Fruit fly (Drosophila melanogaster): Measurements from ENCODE around the gene CG15533.
A peak's percentile ranks its signal among the peaks of the same experiment; 100 is the strongest.

The CG15533 gene

dm6 chr3R:30450224-30450623 is 21.6 kb downstream of the CG15533 start (continued):
- TF ChIP-seq ERR (GFP tag; optimal IDR thresholded peaks at IDR 0.05) (peak; percentile 71), B-H1 (GFP tag; IDR thresholded peaks at IDR 0.05) (peak; percentile 77; the same call in 1 of the 3 replicates), cato (GFP tag; optimal IDR thresholded peaks at IDR 0.05; ENCODE audit: borderline replicate concordance) (peak; percentile 63), ATbp (GFP tag; optimal IDR thresholded peaks at IDR 0.05) (peak; percentile 91), CG8359 (GFP tag; optimal IDR thresholded peaks at IDR 0.05; ENCODE audit: borderline replicate concordance) (peak; percentile 49)

dm6 chr3R:30450690-30451343 is 22.2 kb downstream of the CG15533 start:
- TF ChIP-seq oc (tag; optimal IDR thresholded peaks at IDR 0.05): no peak
- TF ChIP-seq HLH4C (GFP tag; IDR thresholded peaks at IDR 0.05; ENCODE audit: partially characterized antibody): peak; percentile 51; the same call in 2 of the 3 replicates
- no peak for TF ChIP-seq CG1602 (GFP tag; optimal IDR thresholded peaks at IDR 0.05)
- TF ChIP-seq B-H2 (GFP tag; optimal IDR thresholded peaks at IDR 0.05): no peak
- TF ChIP-seq CG4617 (GFP tag; optimal IDR thresholded peaks at IDR 0.05; ENCODE audit: borderline replicate concordance): no peak
- no peak for TF ChIP-seq twi (tag; optimal IDR thresholded peaks at IDR 0.05)
- TF ChIP-seq Pdp1 (GFP tag; optimal IDR thresholded peaks at IDR 0.05): peak in 1 of 2 experiments; percentile 1
- TF ChIP-seq Bgb (GFP tag; IDR thresholded peaks at IDR 0.05; ENCODE audit: partially characterized antibody): peak; percentile 50; the same call in 1 of the 2 replicates
- no peak for TF ChIP-seq Taf1 (GFP tag; IDR thresholded peaks at IDR 0.05)
- TF ChIP-seq CG7372 (GFP tag; IDR thresholded peaks at IDR 0.05): no peak
- no peak for TF ChIP-seq CG1233 (GFP tag; optimal IDR thresholded peaks at IDR 0.05)
- TF ChIP-seq CG3407 (GFP tag; optimal IDR thresholded peaks at IDR 0.05): no peak
- 0 out of 2 replicates have a peak, but pooled peaks have one; percentile 6 for TF ChIP-seq Rx (GFP tag; IDR thresholded peaks at IDR 0.05)
- TF ChIP-seq CG9817 (tag; optimal IDR thresholded peaks at IDR 0.05): no peak
- TF ChIP-seq CG8944 (GFP tag; optimal IDR thresholded peaks at IDR 0.05): no peak
- TF ChIP-seq CG10267 (tag; optimal IDR thresholded peaks at IDR 0.05): no peak
- no peak for TF ChIP-seq trem (tag; optimal IDR thresholded peaks at IDR 0.05)
- TF ChIP-seq CG16815 (GFP tag; optimal IDR thresholded peaks at IDR 0.05): no peak
- peak; percentile 54 for TF ChIP-seq D19B (GFP tag; optimal IDR thresholded peaks at IDR 0.05)
- 0 out of 3 replicates have a peak, but pooled peaks have one; percentile 4 for TF ChIP-seq CG11695 (GFP tag; IDR thresholded peaks at IDR 0.05)
- TF ChIP-seq CG4424 (GFP tag; optimal IDR thresholded peaks at IDR 0.05): no peak
- no peak for TF ChIP-seq CG12155 (GFP tag; optimal IDR thresholded peaks at IDR 0.05)
- no peak for TF ChIP-seq CG12236 (GFP tag; optimal IDR thresholded peaks at IDR 0.05)
- no peak for TF ChIP-seq otp (GFP tag; IDR thresholded peaks at IDR 0.05)
- no peak for TF ChIP-seq Gug (GFP tag; IDR thresholded peaks at IDR 0.05)
- no peak for TF ChIP-seq CG4730 (GFP tag; IDR thresholded peaks at IDR 0.05)
- TF ChIP-seq CG34422 (GFP tag; IDR thresholded peaks at IDR 0.05): no peak
- TF ChIP-seq E2f2 (GFP tag; IDR thresholded peaks at IDR 0.05): no peak
- no peak for TF ChIP-seq jing (GFP tag; optimal IDR thresholded peaks at IDR 0.05)
- no peak for TF ChIP-seq Elba2 (GFP tag; optimal IDR thresholded peaks at IDR 0.05)
- TF ChIP-seq sna (GFP tag; IDR thresholded peaks at IDR 0.05; ENCODE audit: partially characterized antibody): no peak
- TF ChIP-seq NC2β (GFP tag; optimal IDR thresholded peaks at IDR 0.05): no peak
- TF ChIP-seq CG16813 (GFP tag; IDR thresholded peaks at IDR 0.05; ENCODE audit: partially characterized antibody): no peak
- no peak for TF ChIP-seq NC2α (GFP tag; optimal IDR thresholded peaks at IDR 0.05)
- no peak for TF ChIP-seq lov (optimal IDR thresholded peaks at IDR 0.05)
- TF ChIP-seq lov (GFP tag; IDR thresholded peaks at IDR 0.05): no peak
- no peak for TF ChIP-seq cg (GFP tag; optimal IDR thresholded peaks at IDR 0.05)

Data from whole organism, embryonic.